Worm (Caenorhabditis elegans) whole organism, midembryonic: Measurements from ENCODE around the gene herd-1.

Experiments used
- T22C8.4 ChIP-seq: fragments of 200-800 bp; sonication (Bioruptor generic); IDR thresholded peaks from 2 replicates; pipeline ENCODE4 v1.3.6; 2022; ENCODE audit warnings: missing genetic modification characterization, missing compliant biosample characterization
- cog-1 ChIP-seq: sonication (generic microtip); optimal IDR thresholded peaks from 2 replicates; lab custom pipeline; 2016; ENCODE audit warnings: missing genetic modification characterization, missing compliant biosample characterization
- flt-1 ChIP-seq: fragments of 200-800 bp; sonication (Bioruptor generic); IDR thresholded peaks from 2 replicates; pipeline ENCODE4 v1.3.6; 2022; ENCODE audit warnings: missing genetic modification characterization, missing compliant biosample characterization
- klf-2 ChIP-seq: fragments of 200-800 bp; sonication (Bioruptor generic); conservative IDR thresholded peaks from 2 replicates; pipeline ENCODE4 v1.3.6; 2022; ENCODE audit warnings: missing genetic modification reagents, missing genetic modification characterization, missing compliant biosample characterization
- med-1 ChIP-seq: sonication (generic microtip); optimal IDR thresholded peaks from 2 replicates; lab custom pipeline; 2017; ENCODE audit warnings: missing genetic modification characterization, mild to moderate bottlenecking, missing compliant biosample characterization, antibody characterized with exemption, missing genetic modification reagents; ENCODE audit not compliant: insufficient read depth
- ref-1 ChIP-seq: fragments of 200-800 bp; sonication (Bioruptor generic); conservative IDR thresholded peaks from 2 replicates; pipeline ENCODE4 v1.3.6; 2022; ENCODE audit warnings: missing genetic modification reagents, missing genetic modification characterization, missing compliant biosample characterization
- tab-1 ChIP-seq: fragments of 200-800 bp; sonication (Bioruptor generic); IDR thresholded peaks from 2 replicates; pipeline ENCODE4 v1.3.6; 2022; ENCODE audit warnings: missing genetic modification characterization, missing compliant biosample characterization
- ztf-23 ChIP-seq: fragments of 200-800 bp; sonication (Bioruptor generic); IDR thresholded peaks from 2 replicates; pipeline ENCODE4 v1.3.6; 2022; ENCODE audit warnings: missing genetic modification reagents, missing genetic modification characterization, missing compliant biosample characterization
- ztf-29 ChIP-seq: fragments of 200-800 bp; sonication (Bioruptor generic); IDR thresholded peaks from 2 replicates; pipeline ENCODE4 v1.3.6; 2022; ENCODE audit warnings: missing genetic modification reagents, missing genetic modification characterization, missing compliant biosample characterization

Gene herd-1

DNA sequence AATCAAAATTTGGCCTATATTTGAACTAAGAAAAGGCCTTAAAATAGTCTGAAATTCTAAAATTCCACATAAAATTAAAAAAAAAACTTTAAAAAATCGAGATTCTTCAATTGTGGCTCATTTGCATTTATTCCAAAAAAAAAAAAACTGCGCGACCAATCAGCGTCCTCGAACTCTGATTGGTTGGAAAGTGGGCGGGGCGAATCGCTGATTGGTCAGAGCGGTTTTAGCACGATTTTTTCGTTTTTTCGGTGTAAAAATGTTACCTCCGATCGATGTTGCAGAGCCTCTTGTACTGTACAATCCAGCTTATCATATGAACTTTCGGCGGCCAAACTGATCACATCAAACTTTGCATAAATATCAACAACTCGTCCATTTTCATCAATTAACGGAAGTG is 44.1 kb downstream of the herd-1 start:
- TF ChIP-seq cog-1 (tag; lab: Kevin White, UChicago) (no peak), T22C8.4 (GFP tag; lab: Robert Waterston, UW) (no peak), ztf-23 (GFP tag; lab: Robert Waterston, UW) (no peak), ref-1 (GFP tag; lab: Robert Waterston, UW) (no peak), tab-1 (GFP tag; lab: Robert Waterston, UW) (no peak)

DNA sequence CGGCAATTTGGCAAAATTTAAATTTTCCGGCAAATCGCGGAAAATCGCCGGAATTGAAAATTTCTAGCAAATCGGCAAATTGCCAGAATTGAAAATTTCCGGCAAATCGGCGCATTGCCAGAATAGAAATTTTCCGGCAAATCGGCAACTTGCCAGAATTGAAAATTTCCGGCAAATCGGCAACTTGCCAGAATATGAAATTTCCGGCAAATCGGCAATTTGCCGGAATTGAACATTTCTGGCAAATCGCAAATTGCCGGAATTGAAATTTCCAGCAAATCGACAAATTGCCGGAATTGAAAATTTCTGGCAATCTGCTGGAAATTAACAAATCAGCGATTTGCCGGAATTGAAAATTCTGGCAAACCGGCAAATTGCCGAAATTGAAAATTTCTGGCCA is 45.2 kb downstream of the herd-1 start:
- TF ChIP-seq ztf-23 (GFP tag; lab: Robert Waterston, UW) (0 out of 2 replicates have a peak, but pooled peaks have one; percentile 44), tab-1 (GFP tag; lab: Robert Waterston, UW) (peak; percentile 62; the same call in 1 of the 2 replicates)

DNA sequence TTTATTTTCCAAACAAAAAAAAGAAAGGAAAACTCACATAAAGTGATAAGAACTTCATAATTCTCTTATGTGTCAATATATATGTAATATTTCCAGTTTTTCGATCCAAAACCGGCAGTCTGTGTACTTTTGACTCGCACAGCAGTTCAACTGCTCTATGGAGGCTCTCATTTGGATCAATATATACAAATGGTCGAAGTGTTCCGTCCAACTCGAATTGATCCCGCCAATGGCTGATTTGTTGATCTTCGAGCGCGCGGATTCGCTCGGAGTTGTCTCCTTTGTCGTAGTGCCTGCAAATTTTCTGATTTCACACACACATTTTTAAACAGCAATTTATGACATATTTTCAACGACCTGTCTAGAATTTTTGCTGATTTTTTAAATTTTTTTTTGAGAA is 46.3 kb downstream of the herd-1 start:
- TF ChIP-seq cog-1 (tag; lab: Kevin White, UChicago) (no peak), klf-2 (GFP tag; lab: Robert Waterston, UW) (no peak), tab-1 (GFP tag; lab: Robert Waterston, UW) (no peak), med-1 (no peak), ref-1 (GFP tag; lab: Robert Waterston, UW) (no peak), flt-1 (GFP tag; lab: Robert Waterston, UW) (no peak), T22C8.4 (GFP tag; lab: Robert Waterston, UW) (no peak), ztf-29 (GFP tag; lab: Robert Waterston, UW) (no peak), ztf-23 (GFP tag; lab: Robert Waterston, UW) (no peak)

DNA sequence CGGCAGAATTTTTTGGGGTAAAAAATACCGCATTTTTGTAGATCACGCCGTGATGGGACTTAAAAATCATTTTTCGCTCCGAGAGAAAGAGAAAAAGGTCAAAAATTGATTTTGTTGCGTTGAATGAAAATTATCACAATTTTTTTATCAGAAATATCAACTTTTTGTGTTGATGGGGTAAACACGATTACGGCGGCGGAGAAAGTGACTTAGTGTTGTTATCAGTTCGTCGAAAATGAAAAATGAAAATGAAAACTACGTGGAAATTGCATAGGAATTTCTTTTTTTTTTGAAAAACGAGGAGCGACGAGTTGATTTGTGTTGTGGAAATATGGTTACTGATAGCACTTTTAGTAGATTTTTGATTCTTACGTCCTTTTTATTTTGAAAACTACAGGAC is 52.1 kb downstream of the herd-1 start:
- TF ChIP-seq ztf-23 (GFP tag; lab: Robert Waterston, UW): no peak
- no peak for TF ChIP-seq ztf-29 (GFP tag; lab: Robert Waterston, UW)
- no peak for TF ChIP-seq flt-1 (GFP tag; lab: Robert Waterston, UW)
- no peak for TF ChIP-seq klf-2 (GFP tag; lab: Robert Waterston, UW)
- TF ChIP-seq med-1: no peak
- no peak for TF ChIP-seq T22C8.4 (GFP tag; lab: Robert Waterston, UW)
- TF ChIP-seq cog-1 (tag; lab: Kevin White, UChicago): no peak
- no peak for TF ChIP-seq tab-1 (GFP tag; lab: Robert Waterston, UW)
- TF ChIP-seq ref-1 (GFP tag; lab: Robert Waterston, UW): no peak
